Fruit fly (Drosophila melanogaster): ENCODE measurements around the gene grk.

grk gene

dm6 chr2L:8424662-8425208 is 8.7 kb downstream of the grk start (continued):
- TF ChIP-seq ab (GFP tag; optimal IDR thresholded peaks at IDR 0.05) (no peak), CG8765 (GFP tag; IDR thresholded peaks at IDR 0.05) (no peak), scrt (GFP tag; optimal IDR thresholded peaks at IDR 0.05) (peak; percentile 79), esg (GFP tag; conservative IDR thresholded peaks at IDR 0.05) (no peak), ap (GFP tag; IDR thresholded peaks at IDR 0.05) (0 out of 2 replicates have a peak, but pooled peaks have one; percentile 11), CG4404 (GFP tag; IDR thresholded peaks at IDR 0.05) (no peak), NFAT (GFP tag; IDR thresholded peaks at IDR 0.05) (0 out of 2 replicates have a peak, but pooled peaks have one; percentile 3), CG10366 (GFP tag; IDR thresholded peaks at IDR 0.05) (no peak), D (optimal IDR thresholded peaks at IDR 0.05) (peak; percentile 19), D (GFP tag; optimal IDR thresholded peaks at IDR 0.05) (no peak), Xrp1 (GFP tag; IDR thresholded peaks at IDR 0.05) (no peak), CG12236 (GFP tag; optimal IDR thresholded peaks at IDR 0.05) (no peak), CG16863 (GFP tag; optimal IDR thresholded peaks at IDR 0.05) (no peak), Dp (GFP tag; optimal IDR thresholded peaks at IDR 0.05) (no peak), CG7745 (tag; optimal IDR thresholded peaks at IDR 0.05) (no peak), fru (optimal IDR thresholded peaks at IDR 0.05) (no peak), CG13894 (tag; optimal IDR thresholded peaks at IDR 0.05) (peak; percentile 87), CG17385 (GFP tag; optimal IDR thresholded peaks at IDR 0.05) (no peak), CG7987 (GFP tag; optimal IDR thresholded peaks at IDR 0.05) (no peak), sens (GFP tag) (peak; percentile 44), ewg (GFP tag; optimal IDR thresholded peaks at IDR 0.05) (peak; percentile 78), Poxn (GFP tag; IDR thresholded peaks at IDR 0.05) (no peak), CG10321 (GFP tag; IDR thresholded peaks at IDR 0.05) (no peak), unc-4 (GFP tag; IDR thresholded peaks at IDR 0.05; ENCODE audit: partially characterized antibody) (no peak), CG8089 (GFP tag; optimal IDR thresholded peaks at IDR 0.05) (no peak), CG15696 (tag; optimal IDR thresholded peaks at IDR 0.05) (no peak), MTF-1 (GFP tag; optimal IDR thresholded peaks at IDR 0.05; ENCODE audit: borderline replicate concordance) (no peak), Meics (GFP tag; optimal IDR thresholded peaks at IDR 0.05) (no peak), CG5245 (GFP tag; optimal IDR thresholded peaks at IDR 0.05) (no peak), CG9437 (GFP tag; optimal IDR thresholded peaks at IDR 0.05) (no peak), CG4360 (GFP tag; IDR thresholded peaks at IDR 0.05) (0 out of 2 replicates have a peak, but pooled peaks have one; percentile 11), tup (GFP tag; optimal IDR thresholded peaks at IDR 0.05) (no peak), CG1832 (GFP tag; optimal IDR thresholded peaks at IDR 0.05) (peak; percentile 27), Rx (GFP tag; IDR thresholded peaks at IDR 0.05) (no peak), Doc3 (GFP tag; IDR thresholded peaks at IDR 0.05; ENCODE audit: partially characterized antibody) (no peak), chinmo (GFP tag; IDR thresholded peaks at IDR 0.05; ENCODE audit: partially characterized antibody) (0 out of 4 replicates have a peak, but pooled peaks have one; percentile 13), CG8924 (tag; optimal IDR thresholded peaks at IDR 0.05) (no peak), CG2712 (tag; optimal IDR thresholded peaks at IDR 0.05) (no peak), Hr39 (optimal IDR thresholded peaks at IDR 0.05) (no peak), Mes4 (GFP tag; optimal IDR thresholded peaks at IDR 0.05) (no peak), kah (GFP tag; optimal IDR thresholded peaks at IDR 0.05) (no peak), CG12071 (GFP tag; optimal IDR thresholded peaks at IDR 0.05) (no peak), psq (GFP tag; optimal IDR thresholded peaks at IDR 0.05) (peak; percentile 6)

dm6 chr2L:8424090-8424470 is 9.3 kb downstream of the grk start:
- TF ChIP-seq CG4360 (GFP tag; IDR thresholded peaks at IDR 0.05): peak; percentile 21; the same call in 1 of the 2 replicates
- TF ChIP-seq wdn (GFP tag; IDR thresholded peaks at IDR 0.05): no peak
- peak; percentile 12 for TF ChIP-seq D19A (tag; optimal IDR thresholded peaks at IDR 0.05)
- peak; percentile 6 for TF ChIP-seq gsb-n (tag; optimal IDR thresholded peaks at IDR 0.05)
- TF ChIP-seq Xrp1 (GFP tag; IDR thresholded peaks at IDR 0.05): peak; percentile 25; the same call in 1 of the 2 replicates
- no peak for TF ChIP-seq CG30403 (GFP tag; optimal IDR thresholded peaks at IDR 0.05)
- TF ChIP-seq crol (GFP tag; IDR thresholded peaks at IDR 0.05): 0 out of 2 replicates have a peak, but pooled peaks have one; percentile 18

All from whole organism, embryonic.